Fruit fly (Drosophila melanogaster) whole organism, embryonic: ENCODE measurements around the gene Acp36DE.

Experiments
- Adf1 ChIP-seq: fragments of 200-800 bp; sonication (Bioruptor generic); IDR thresholded peaks from 2 replicates; pipeline ENCODE4 v1.3.6; 2022; ENCODE audit warnings: missing biosample characterization, missing genetic modification characterization
- C15 ChIP-seq: fragments of 200-800 bp; sonication (Bioruptor generic); IDR thresholded peaks from 3 replicates; pipeline ENCODE4 v1.3.6; 2022; ENCODE audit warnings: missing biosample characterization, missing genetic modification characterization
- CG11085 ChIP-seq: fragments of 200-800 bp; sonication (Bioruptor generic); IDR thresholded peaks from 2 replicates; pipeline ENCODE4 v1.3.6; 2022; ENCODE audit warnings: missing biosample characterization, missing genetic modification characterization
- CG11696 ChIP-seq: fragments of 200-800 bp; sonication (Bioruptor generic); IDR thresholded peaks from 2 replicates; pipeline ENCODE4 v1.3.6; 2022; ENCODE audit warnings: missing biosample characterization, missing genetic modification characterization
- CG12659 ChIP-seq: fragments of 200-800 bp; sonication (Bioruptor generic); optimal IDR thresholded peaks from 3 replicates; lab custom pipeline; 2017; ENCODE audit warnings: mild to moderate bottlenecking, missing biosample characterization, missing genetic modification reagents, missing genetic modification characterization
- CG15514 ChIP-seq: fragments of 200-800 bp; sonication (Bioruptor generic); optimal IDR thresholded peaks from 3 replicates; lab custom pipeline; 2017; ENCODE audit warnings: missing biosample characterization, missing genetic modification characterization, mild to moderate bottlenecking, moderate library complexity, missing genetic modification reagents
- CG17385 ChIP-seq: fragments of 200-800 bp; sonication (Bioruptor generic); optimal IDR thresholded peaks from 3 replicates; lab custom pipeline; 2018; ENCODE audit warnings: missing biosample characterization, mild to moderate bottlenecking, missing genetic modification characterization
- CG17829 ChIP-seq: fragments of 200-800 bp; optimal IDR thresholded peaks from 2 replicates; lab custom pipeline; 2019; ENCODE audit warnings: missing biosample characterization, mild to moderate bottlenecking, missing genetic modification characterization, moderate library complexity
- CG18619 ChIP-seq: fragments of 200-800 bp; sonication (Bioruptor generic); optimal IDR thresholded peaks from 3 replicates; lab custom pipeline; 2017; ENCODE audit warnings: missing biosample characterization, mild to moderate bottlenecking, missing genetic modification characterization
- CG3163 ChIP-seq: fragments of 200-800 bp; sonication (Bioruptor generic); optimal IDR thresholded peaks from 3 replicates; lab custom pipeline; 2016; ENCODE audit warnings: missing biosample characterization, missing genetic modification characterization
- CG33213 ChIP-seq: fragments of 200-800 bp; sonication (Bioruptor generic); optimal IDR thresholded peaks from 3 replicates; lab custom pipeline; 2016; ENCODE audit warnings: missing biosample characterization, missing genetic modification characterization
- CG34224 ChIP-seq: fragments of 200-800 bp; sonication (Bioruptor generic); IDR thresholded peaks from 3 replicates; pipeline ENCODE4 v1.3.6; 2022; ENCODE audit warnings: missing biosample characterization, missing genetic modification characterization; ENCODE audit not compliant: partially characterized antibody
- CG43689 ChIP-seq: fragments of 200-800 bp; sonication (Bioruptor generic); IDR thresholded peaks from 2 replicates; pipeline ENCODE4 v1.3.6; 2022; ENCODE audit warnings: missing biosample characterization, missing genetic modification characterization
- CG5180 ChIP-seq: fragments of 200-800 bp; sonication (Bioruptor generic); optimal IDR thresholded peaks from 3 replicates; lab custom pipeline; 2017; ENCODE audit warnings: missing biosample characterization, missing genetic modification characterization, mild to moderate bottlenecking, moderate library complexity, missing genetic modification reagents
- Camta ChIP-seq: fragments of 200-800 bp; sonication (Bioruptor generic); optimal IDR thresholded peaks from 2 replicates; lab custom pipeline; 2016; ENCODE audit warnings: missing biosample characterization, missing genetic modification characterization
- Deaf1 ChIP-seq: fragments of 200-800 bp; optimal IDR thresholded peaks from 3 replicates; lab custom pipeline; 2019; ENCODE audit warnings: missing biosample characterization, mild to moderate bottlenecking, missing genetic modification characterization, moderate library complexity
- Dip3 ChIP-seq: fragments of 200-800 bp; sonication (Bioruptor generic); optimal IDR thresholded peaks from 3 replicates; lab custom pipeline; 2016; ENCODE audit warnings: missing biosample characterization, missing genetic modification characterization
- Doc2 ChIP-seq: fragments of 200-800 bp; sonication (Bioruptor generic); IDR thresholded peaks from 2 replicates; pipeline ENCODE4 v1.3.6; 2022; ENCODE audit warnings: missing biosample characterization, missing genetic modification characterization
- Ets97D ChIP-seq: fragments of 200-800 bp; sonication (Bioruptor generic); optimal IDR thresholded peaks from 3 replicates; lab custom pipeline; 2016; ENCODE audit warnings: missing biosample characterization, missing genetic modification characterization
- Mes4 ChIP-seq: fragments of 200-800 bp; sonication (Bioruptor generic); optimal IDR thresholded peaks from 2 replicates; lab custom pipeline; 2016; ENCODE audit warnings: missing biosample characterization, missing genetic modification characterization
- Opbp ChIP-seq: fragments of 200-800 bp; sonication (Bioruptor generic); IDR thresholded peaks from 3 replicates; pipeline ENCODE4 v1.3.6; 2022; ENCODE audit warnings: missing biosample characterization, missing genetic modification characterization; ENCODE audit not compliant: partially characterized antibody
- Rx ChIP-seq: fragments of 200-800 bp; sonication (Bioruptor generic); IDR thresholded peaks from 2 replicates; pipeline ENCODE4 v1.3.6; 2022; ENCODE audit warnings: missing biosample characterization, missing genetic modification characterization
- Stat92E ChIP-seq, 3 experiments: fragments of >200 bp in 2 of 3; fragments of 200-800 bp in 1 of 3; sonication (Bioruptor generic) in 1 of 3; optimal IDR thresholded peaks; 2 replicates each; lab custom pipeline; 2017 to 2019; ENCODE audit warnings: missing biosample characterization in 3 of 3, missing genetic modification characterization in 3 of 3, mild to moderate bottlenecking in 1 of 3, moderate library complexity in 1 of 3
- Trl ChIP-seq, 3 experiments: fragments of >200 bp in 2 of 3; fragments of 200-800 bp in 1 of 3; sonication (Bioruptor generic) in 1 of 3; optimal IDR thresholded peaks; 2 replicates in 1 of 3; 3 replicates in 2 of 3; lab custom pipeline; 2016 to 2017; ENCODE audit warnings: missing biosample characterization in 1 of 3, missing genetic modification characterization in 1 of 3
- abd-A ChIP-seq: fragments of 200-800 bp; sonication (Bioruptor generic); optimal IDR thresholded peaks from 3 replicates; lab custom pipeline; 2019; ENCODE audit warnings: missing biosample characterization, mild to moderate bottlenecking, missing genetic modification characterization, moderate library complexity
- bsh ChIP-seq, 2 experiments: fragments of 200-800 bp; sonication (Bioruptor generic); optimal IDR thresholded peaks; 2 replicates each; lab custom pipeline; 2017 to 2018; ENCODE audit warnings: mild to moderate bottlenecking in 2 of 2, missing biosample characterization in 2 of 2, missing genetic modification characterization in 2 of 2, moderate library complexity in 1 of 2
- cg ChIP-seq: fragments of 200-800 bp; sonication (Bioruptor generic); optimal IDR thresholded peaks from 3 replicates; lab custom pipeline; 2019; ENCODE audit warnings: missing biosample characterization, mild to moderate bottlenecking, missing genetic modification characterization, moderate library complexity
- dmrt11E ChIP-seq: fragments of 200-800 bp; sonication (Bioruptor generic); optimal IDR thresholded peaks from 3 replicates; lab custom pipeline; 2018; ENCODE audit warnings: missing biosample characterization, mild to moderate bottlenecking, missing genetic modification characterization, moderate library complexity
- exex ChIP-seq: fragments of 200-800 bp; sonication (Bioruptor generic); optimal IDR thresholded peaks from 4 replicates; lab custom pipeline; 2018; ENCODE audit warnings: missing biosample characterization, mild to moderate bottlenecking, missing genetic modification characterization, moderate library complexity
- eyg ChIP-seq: fragments of 200-800 bp; sonication (Bioruptor generic); optimal IDR thresholded peaks from 3 replicates; lab custom pipeline; 2016; ENCODE audit warnings: missing biosample characterization, missing genetic modification characterization
- hbn ChIP-seq: fragments of 200-800 bp; sonication (Bioruptor generic); IDR thresholded peaks from 2 replicates; pipeline ENCODE4 v1.3.6; 2022; ENCODE audit warnings: missing biosample characterization, missing genetic modification characterization; ENCODE audit not compliant: partially characterized antibody
- jing ChIP-seq: fragments of 200-800 bp; sonication (Bioruptor generic); optimal IDR thresholded peaks from 2 replicates; lab custom pipeline; 2018; ENCODE audit warnings: missing biosample characterization, mild to moderate bottlenecking, missing genetic modification characterization
- kni ChIP-seq: fragments of 200-800 bp; sonication (Bioruptor generic); optimal IDR thresholded peaks from 3 replicates; lab custom pipeline; 2017; ENCODE audit warnings: mild to moderate bottlenecking, missing biosample characterization, missing genetic modification reagents, missing genetic modification characterization
- otp ChIP-seq: fragments of 200-800 bp; sonication (Bioruptor generic); IDR thresholded peaks from 3 replicates; pipeline ENCODE4, ENCODE4 v1.3.6; 2022; ENCODE audit warnings: missing biosample characterization, missing genetic modification characterization
- pfk ChIP-seq: fragments of 200-800 bp; sonication (Bioruptor generic); optimal IDR thresholded peaks from 2 replicates; lab custom pipeline; 2018; ENCODE audit warnings: missing biosample characterization, mild to moderate bottlenecking, missing genetic modification characterization, moderate library complexity
- pzg ChIP-seq: fragments of 200-800 bp; sonication (Bioruptor generic); optimal IDR thresholded peaks from 3 replicates; lab custom pipeline; 2018; ENCODE audit warnings: missing biosample characterization, mild to moderate bottlenecking, missing genetic modification characterization, moderate library complexity
- repo ChIP-seq: fragments of 200-800 bp; sonication (Bioruptor generic); optimal IDR thresholded peaks from 2 replicates; lab custom pipeline; 2016; ENCODE audit warnings: missing biosample characterization, missing genetic modification characterization
- ro ChIP-seq: fragments of 200-800 bp; sonication (Bioruptor generic); IDR thresholded peaks from 2 replicates; pipeline ENCODE4 v1.3.6; 2022; ENCODE audit warnings: missing biosample characterization, missing genetic modification characterization
- scrt ChIP-seq: fragments of 200-800 bp; sonication (Bioruptor generic); optimal IDR thresholded peaks from 2 replicates; lab custom pipeline; 2018; ENCODE audit warnings: missing biosample characterization, mild to moderate bottlenecking, missing genetic modification characterization, moderate library complexity
- shn ChIP-seq: fragments of 200-800 bp; sonication (Bioruptor generic); optimal IDR thresholded peaks from 3 replicates; lab custom pipeline; 2016; ENCODE audit warnings: missing biosample characterization, missing genetic modification characterization
- sim ChIP-seq: fragments of 200-800 bp; sonication (Bioruptor generic); IDR thresholded peaks from 2 replicates; pipeline ENCODE4 v1.3.6; 2022; ENCODE audit warnings: missing biosample characterization, missing genetic modification characterization
- so ChIP-seq: fragments of 200-800 bp; sonication (Bioruptor generic); IDR thresholded peaks from 3 replicates; pipeline ENCODE4 v1.3.6; 2022; ENCODE audit warnings: missing biosample characterization, missing genetic modification characterization
- sob ChIP-seq: fragments of 200-800 bp; sonication (Bioruptor generic); IDR thresholded peaks from 2 replicates; pipeline ENCODE4 v1.3.6; 2022; ENCODE audit warnings: missing biosample characterization, missing genetic modification characterization
- stwl ChIP-seq: fragments of 200-800 bp; sonication (Bioruptor generic); optimal IDR thresholded peaks from 3 replicates; lab custom pipeline; 2018; ENCODE audit warnings: missing biosample characterization, mild to moderate bottlenecking, missing genetic modification characterization, moderate library complexity
- sug ChIP-seq: fragments of 200-800 bp; optimal IDR thresholded peaks from 2 replicates; lab custom pipeline; 2019; ENCODE audit warnings: missing biosample characterization, mild to moderate bottlenecking, missing genetic modification characterization, moderate library complexity
- ttk ChIP-seq: fragments of 200-800 bp; sonication (Bioruptor generic); IDR thresholded peaks from 2 replicates; pipeline ENCODE4 v2.1.2; 2022; ENCODE audit warnings: missing biosample characterization, missing genetic modification characterization
- tx ChIP-seq: fragments of 200-800 bp; sonication (Bioruptor generic); optimal IDR thresholded peaks from 2 replicates; lab custom pipeline; 2016; ENCODE audit warnings: missing biosample characterization, missing genetic modification characterization
- usp ChIP-seq: fragments of >200 bp; optimal IDR thresholded peaks from 2 replicates; lab custom pipeline; 2017; ENCODE audit warnings: missing biosample characterization, missing genetic modification characterization

Acp36DE gene

dm6 chr2L:18319577-18320316 is 39.1 kb downstream of the Acp36DE start, which contains the start of gene Fas3 (continued):
- TF ChIP-seq Trl (optimal IDR thresholded peaks at IDR 0.05; lab: Kevin White, UChicago) (no peak), Trl (GFP tag; optimal IDR thresholded peaks at IDR 0.05; lab: Kevin White, UChicago) (peak; percentile 25), pfk (GFP tag; lab: Kevin White, UChicago) (peak; percentile 30), sob (GFP tag; lab: Robert Waterston, UW) (peak; percentile 39; the same call in 1 of the 2 replicates), repo (GFP tag; lab: Kevin White, UChicago) (no peak), Adf1 (GFP tag; lab: Robert Waterston, UW) (peak; percentile 99), usp (no peak), Rx (no peak), CG3163 (GFP tag; lab: Kevin White, UChicago) (no peak), hbn (no peak), Deaf1 (tag; lab: Kevin White, UChicago) (peak; percentile 99), ttk (GFP tag; lab: Robert Waterston, UW) (no peak), CG12659 (GFP tag; lab: Kevin White, UChicago) (peak; percentile 14), Camta (GFP tag; lab: Kevin White, UChicago) (no peak), eyg (no peak), stwl (tag; lab: Kevin White, UChicago) (peak; percentile 36), sim (GFP tag; lab: Robert Waterston, UW) (no peak), so (GFP tag; lab: Robert Waterston, UW) (peak; percentile 59; the same call in 1 of the 3 replicates), CG11085 (GFP tag; lab: Robert Waterston, UW) (no peak), Doc2 (GFP tag; lab: Robert Waterston, UW) (no peak), cg (GFP tag; lab: Kevin White, UChicago) (peak; percentile 66), otp (GFP tag; lab: Robert Waterston, UW) (peak; percentile 33; the same call in 1 of the 3 replicates), jing (GFP tag; lab: Kevin White, UChicago) (peak; percentile 2), Opbp (GFP tag; lab: Robert Waterston, UW) (peak; percentile 69), sug (tag; lab: Kevin White, UChicago) (peak; percentile 67), ro (no peak), CG15514 (GFP tag; lab: Kevin White, UChicago) (peak; percentile 47), CG43689 (GFP tag; lab: Robert Waterston, UW) (no peak), Mes4 (GFP tag; lab: Kevin White, UChicago) (no peak), CG18619 (no peak), pzg (GFP tag; lab: Kevin White, UChicago) (no peak), tx (GFP tag; lab: Kevin White, UChicago) (no peak), shn (GFP tag; lab: Kevin White, UChicago) (peak; percentile 4), C15 (GFP tag; lab: Robert Waterston, UW) (no peak), CG11696 (GFP tag; lab: Robert Waterston, UW) (no peak), Dip3 (GFP tag; lab: Kevin White, UChicago) (no peak), bsh (GFP tag; optimal IDR thresholded peaks at IDR 0.05; lab: Kevin White, UChicago) (peak; percentile 2 to 51), kni (GFP tag; lab: Kevin White, UChicago) (peak; percentile 0), Ets97D (GFP tag; lab: Kevin White, UChicago) (no peak), exex (tag; lab: Kevin White, UChicago) (peak; percentile 16), CG5180 (GFP tag; lab: Kevin White, UChicago) (peak; percentile 51), CG34224 (GFP tag; lab: Robert Waterston, UW) (peak; percentile 68; the same call in 2 of the 3 replicates), Stat92E (GFP tag; optimal IDR thresholded peaks at IDR 0.05; lab: Kevin White, UChicago) (peak in 1 of 3 experiments; percentile 70), CG17385 (peak; percentile 8), abd-A (tag; lab: Kevin White, UChicago) (peak; percentile 55), CG33213 (GFP tag; lab: Kevin White, UChicago) (peak; percentile 32), dmrt11E (tag; lab: Kevin White, UChicago) (peak; percentile 15), CG17829 (tag; lab: Kevin White, UChicago) (peak; percentile 49), scrt (peak; percentile 90)
